Fruit fly (Drosophila melanogaster): Measurements from ENCODE around the gene Sec22.

DNA sequence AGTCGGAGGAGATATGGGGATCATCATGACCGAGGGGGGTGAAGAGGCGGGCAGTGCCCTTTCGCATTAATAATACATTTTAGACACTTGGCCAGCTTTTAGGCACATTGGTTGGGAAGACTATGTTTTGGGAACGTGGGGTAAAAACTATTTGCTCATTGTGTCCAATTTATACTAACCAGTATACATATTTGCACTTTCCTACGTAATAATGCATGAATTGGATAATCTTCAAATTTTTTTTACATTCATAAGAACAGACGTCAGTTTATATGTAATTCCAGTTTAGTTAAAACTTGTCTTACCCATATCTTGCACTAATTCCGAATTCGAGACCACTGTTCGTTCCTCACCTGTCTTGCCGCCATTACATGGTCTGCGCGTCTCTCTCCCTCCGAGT is 26.5 kb upstream of the Sec22 start:
- TF ChIP-seq ttk (optimal IDR thresholded peaks at IDR 0.05) (no peak), Sin3A (optimal IDR thresholded peaks at IDR 0.05) (no peak), psq (optimal IDR thresholded peaks at IDR 0.05) (no peak)

Measured in Kc167 (cell line).